Worm (Caenorhabditis elegans): ENCODE measurements around the gene Y12A6A.1.

Gene Y12A6A.1

ce11 chrX:13632245-13632644 is 10.7 kb upstream of the Y12A6A.1 start:
- TF ChIP-seq npax-4 (tag; optimal IDR thresholded peaks at IDR 0.05) (no peak), nhr-232 (tag; optimal IDR thresholded peaks at IDR 0.05) (no peak), ceh-31 (tag; optimal IDR thresholded peaks at IDR 0.05) (peak; percentile 32), unc-42 (tag; optimal IDR thresholded peaks at IDR 0.05) (peak; percentile 67), hlh-6 (tag; optimal IDR thresholded peaks at IDR 0.05) (no peak), tbx-7 (tag; optimal IDR thresholded peaks at IDR 0.05) (no peak), sox-4 (tag; optimal IDR thresholded peaks at IDR 0.05) (no peak), unc-3 (GFP tag; conservative IDR thresholded peaks at IDR 0.05) (no peak), unc-3 (tag; optimal IDR thresholded peaks at IDR 0.05) (peak; percentile 24)

- TF ChIP-seq T23F11.4 (GFP tag; optimal IDR thresholded peaks at IDR 0.05): no peak
- peak; percentile 82 for TF ChIP-seq unc-42 (tag; optimal IDR thresholded peaks at IDR 0.05)
These were observed 9.7 kb upstream of the Y12A6A.1 start, which contains the start of gene nlg-1 for ce11 chrX:13631122-13631672. nlg-1 (minus strand) TSS chrX:13631172.

- TF ChIP-seq lim-6 (tag; optimal IDR thresholded peaks at IDR 0.05) (no peak), unc-3 (GFP tag; conservative IDR thresholded peaks at IDR 0.05) (no peak), unc-3 (tag; optimal IDR thresholded peaks at IDR 0.05) (no peak), Y22D7AL.16 (tag; optimal IDR thresholded peaks at IDR 0.05) (no peak), pqm-1 (tag; optimal IDR thresholded peaks at IDR 0.05) (no peak), tbx-7 (tag; optimal IDR thresholded peaks at IDR 0.05) (no peak), syd-9 (tag; optimal IDR thresholded peaks at IDR 0.05) (no peak), C38D4.7 (GFP tag; optimal IDR thresholded peaks at IDR 0.05) (no peak), ceh-31 (tag; optimal IDR thresholded peaks at IDR 0.05) (no peak), pax-1 (tag; optimal IDR thresholded peaks at IDR 0.05) (no peak)
These were observed 3.0 kb downstream of the Y12A6A.1 start, which contains the start of gene nlp-53 for ce11 chrX:13618574-13618973. nlp-53 (plus strand) TSS chrX:13618874.

- TF ChIP-seq sdc-2 (tag; optimal IDR thresholded peaks at IDR 0.05): no peak
- TF ChIP-seq elt-2 (tag; optimal IDR thresholded peaks at IDR 0.05): no peak
- no peak for TF ChIP-seq ceh-24 (tag; optimal IDR thresholded peaks at IDR 0.05)
- no peak for TF ChIP-seq pha-2 (tag; optimal IDR thresholded peaks at IDR 0.05)
- TF ChIP-seq ceh-9 (tag; optimal IDR thresholded peaks at IDR 0.05): no peak
- no peak for TF ChIP-seq ceh-45 (GFP tag; IDR thresholded peaks at IDR 0.05)
- TF ChIP-seq pqm-1 (tag; optimal IDR thresholded peaks at IDR 0.05): no peak
- TF ChIP-seq nhr-232 (tag; optimal IDR thresholded peaks at IDR 0.05): no peak
- TF ChIP-seq ceh-14 (tag; optimal IDR thresholded peaks at IDR 0.05): no peak
- no peak for TF ChIP-seq pat-9 (tag; optimal IDR thresholded peaks at IDR 0.05)
These were observed 6.3 kb downstream of the Y12A6A.1 start for ce11 chrX:13615181-13615580.

ce11 chrX:13610040-13610439 is 11.5 kb downstream of the Y12A6A.1 start:
- TF ChIP-seq nhr-232 (tag; optimal IDR thresholded peaks at IDR 0.05) (no peak), unc-42 (tag; optimal IDR thresholded peaks at IDR 0.05) (peak; percentile 14)

- no peak for TF ChIP-seq fkh-10 (GFP tag; optimal IDR thresholded peaks at IDR 0.05)
- no peak for TF ChIP-seq madf-2 (tag; optimal IDR thresholded peaks at IDR 0.05)
- TF ChIP-seq K09A11.1 (tag; optimal IDR thresholded peaks at IDR 0.05; ENCODE audit: insufficient read depth): no peak
- TF ChIP-seq pros-1 (tag; optimal IDR thresholded peaks at IDR 0.05): no peak
- TF ChIP-seq C38D4.7 (GFP tag; optimal IDR thresholded peaks at IDR 0.05): no peak
These were observed 15.7 kb downstream of the Y12A6A.1 start for ce11 chrX:13605854-13606253.

ce11 chrX:13604946-13605617 is 16.4 kb downstream of the Y12A6A.1 start, which contains the start of gene F54B11.9:
F54B11.9 (plus strand) TSS chrX:13605567.
- TF ChIP-seq rnt-1 (tag; optimal IDR thresholded peaks at IDR 0.05): no peak
- no peak for TF ChIP-seq unc-86 (tag; optimal IDR thresholded peaks at IDR 0.05)
- TF ChIP-seq sdc-2 (tag; optimal IDR thresholded peaks at IDR 0.05): peak; percentile 96
- no peak for TF ChIP-seq ceh-9 (tag; optimal IDR thresholded peaks at IDR 0.05)
- TF ChIP-seq lim-6 (tag; optimal IDR thresholded peaks at IDR 0.05): no peak
- no peak for TF ChIP-seq elt-2 (tag; optimal IDR thresholded peaks at IDR 0.05)
- TF ChIP-seq nfya-1 (tag; optimal IDR thresholded peaks at IDR 0.05): no peak
- TF ChIP-seq ttx-3 (tag; optimal IDR thresholded peaks at IDR 0.05): no peak
- TF ChIP-seq pha-4 (tag; optimal IDR thresholded peaks at IDR 0.05): no peak
- no peak for TF ChIP-seq ztf-16 (tag; optimal IDR thresholded peaks at IDR 0.05)
- TF ChIP-seq zip-5 (tag; optimal IDR thresholded peaks at IDR 0.05): no peak
- TF ChIP-seq eyg-1 (tag; optimal IDR thresholded peaks at IDR 0.05): no peak
- no peak for TF ChIP-seq Y22D7AL.16 (tag; optimal IDR thresholded peaks at IDR 0.05)
- TF ChIP-seq ceh-18 (tag; optimal IDR thresholded peaks at IDR 0.05): peak; percentile 40
